Worm (Caenorhabditis elegans) whole organism, L1 larva: ENCODE data around the gene nspc-19.

Source experiments
- C04F5.9 ChIP-seq: sonication (generic microtip); optimal IDR thresholded peaks from 2 replicates; lab custom pipeline; 2016; ENCODE audit warnings: missing genetic modification characterization, missing compliant biosample characterization
- C16A3.4 ChIP-seq: fragments of 150-350 bp; optimal IDR thresholded peaks from 2 replicates; lab custom pipeline; 2014; ENCODE audit warnings: missing biosample characterization, missing genetic modification characterization
- aly-2 ChIP-seq: fragments of 150-350 bp; optimal IDR thresholded peaks from 2 replicates; lab custom pipeline; 2014; ENCODE audit warnings: missing biosample characterization, missing genetic modification characterization
- blmp-1 ChIP-seq: fragments of 150-350 bp; optimal IDR thresholded peaks from 2 replicates; lab custom pipeline; 2014; ENCODE audit warnings: missing biosample characterization, missing genetic modification characterization
- ceh-8 ChIP-seq: fragments of 200-800 bp; sonication (Bioruptor generic); optimal IDR thresholded peaks from 2 replicates; lab custom pipeline; 2018; ENCODE audit warnings: mild to moderate bottlenecking, missing genetic modification characterization, moderate library complexity, missing compliant biosample characterization
- ces-1 ChIP-seq: fragments of 150-350 bp; optimal IDR thresholded peaks from 2 replicates; lab custom pipeline; 2014; ENCODE audit warnings: missing biosample characterization, missing genetic modification reagents, missing genetic modification characterization
- dpl-1 ChIP-seq, 3 experiments: fragments of 150-350 bp in 2 of 3; sonication (generic microtip) in 1 of 3; optimal IDR thresholded peaks; 2 replicates each; lab custom pipeline; 2014 to 2017; ENCODE audit warnings: missing biosample characterization in 3 of 3, missing genetic modification characterization in 3 of 3, missing genetic modification reagents in 3 of 3
- dsc-1 ChIP-seq: sonication (generic microtip); optimal IDR thresholded peaks from 2 replicates; lab custom pipeline; 2016; ENCODE audit warnings: mild to moderate bottlenecking, missing genetic modification characterization, missing compliant biosample characterization
- efl-1 ChIP-seq, 4 experiments: fragments of 150-350 bp; optimal IDR thresholded peaks in 3 of 4; peaks in 1 of 4; 1 replicate in 1 of 4; 2 replicates in 3 of 4; lab custom pipeline; 2014; ENCODE audit warnings: missing biosample characterization in 2 of 4, missing genetic modification characterization in 2 of 4, missing genetic modification reagents in 2 of 4
- elt-3 ChIP-seq, 6 experiments: fragments of 150-350 bp in 1 of 6; sonication (generic microtip); optimal IDR thresholded peaks; 2 replicates each; lab custom pipeline; 2017 to 2018; ENCODE audit warnings: missing biosample characterization in 6 of 6, missing genetic modification characterization in 6 of 6, inconsistent platforms in 1 of 6
- ets-5 ChIP-seq: fragments of 200-800 bp; sonication (Bioruptor generic); IDR thresholded peaks from 2 replicates; pipeline ENCODE4 v1.3.6; 2022; ENCODE audit warnings: missing genetic modification characterization, missing compliant biosample characterization
- fkh-4 ChIP-seq: sonication (generic microtip); optimal IDR thresholded peaks from 2 replicates; lab custom pipeline; 2016; ENCODE audit warnings: missing compliant biosample characterization, missing genetic modification characterization, borderline replicate concordance
- fos-1 ChIP-seq: fragments of 150-350 bp; optimal IDR thresholded peaks from 2 replicates; lab custom pipeline; 2014; ENCODE audit warnings: missing biosample characterization, missing genetic modification characterization
- isw-1 ChIP-seq: fragments of 200-800 bp; sonication (Bioruptor generic); IDR thresholded peaks from 2 replicates; pipeline ENCODE4 v1.3.6; 2022; ENCODE audit warnings: missing genetic modification characterization, missing compliant biosample characterization
- jun-1 ChIP-seq: fragments of 150-350 bp; optimal IDR thresholded peaks from 2 replicates; lab custom pipeline; 2014; ENCODE audit warnings: missing biosample characterization, missing genetic modification reagents, missing genetic modification characterization
- lin-14 ChIP-seq: fragments of 200-800 bp; sonication (Bioruptor generic); optimal IDR thresholded peaks from 2 replicates; lab custom pipeline; 2018; ENCODE audit warnings: mild to moderate bottlenecking, missing genetic modification characterization, moderate library complexity, missing compliant biosample characterization
- lin-35 ChIP-seq, 2 experiments: fragments of 150-350 bp; optimal IDR thresholded peaks; 2 replicates each; lab custom pipeline; 2014; ENCODE audit warnings: missing biosample characterization in 2 of 2, missing genetic modification characterization in 2 of 2, missing genetic modification reagents in 2 of 2
- lir-3 ChIP-seq: sonication (generic microtip); optimal IDR thresholded peaks from 2 replicates; lab custom pipeline; 2016; ENCODE audit warnings: mild to moderate bottlenecking, missing genetic modification characterization, moderate library complexity, missing compliant biosample characterization; ENCODE audit not compliant: poor library complexity
- lsy-2 ChIP-seq, 2 experiments: fragments of 150-350 bp; optimal IDR thresholded peaks; 2 replicates each; lab custom pipeline; 2014; ENCODE audit warnings: missing biosample characterization in 2 of 2, missing genetic modification characterization in 2 of 2
- mep-1 ChIP-seq: fragments of 150-350 bp; optimal IDR thresholded peaks from 2 replicates; lab custom pipeline; 2014; ENCODE audit warnings: missing biosample characterization, missing genetic modification characterization
- nhr-19 ChIP-seq: fragments of 200-800 bp; sonication (Bioruptor generic); conservative IDR thresholded peaks from 2 replicates; pipeline ENCODE4 v1.3.6; 2022; ENCODE audit warnings: missing genetic modification characterization, missing compliant biosample characterization
- nhr-20 ChIP-seq: sonication (generic microtip); optimal IDR thresholded peaks from 2 replicates; lab custom pipeline; 2016; ENCODE audit warnings: mild to moderate bottlenecking, missing genetic modification characterization, missing compliant biosample characterization
- nhr-237 ChIP-seq: fragments of 150-350 bp; optimal IDR thresholded peaks from 2 replicates; lab custom pipeline; 2014; ENCODE audit warnings: missing biosample characterization, missing genetic modification characterization
- nhr-71 ChIP-seq: sonication (generic microtip); optimal IDR thresholded peaks from 2 replicates; lab custom pipeline; 2016; ENCODE audit warnings: mild to moderate bottlenecking, missing genetic modification characterization, moderate library complexity, missing compliant biosample characterization
- nhr-76 ChIP-seq: sonication (generic microtip); optimal IDR thresholded peaks from 2 replicates; lab custom pipeline; 2017; ENCODE audit warnings: missing biosample characterization, missing genetic modification characterization
- nhr-85 ChIP-seq: sonication (generic microtip); peaks from one replicate; lab custom pipeline; 2016; ENCODE audit warnings: missing genetic modification characterization, inconsistent platforms, missing compliant biosample characterization
- nhr-90 ChIP-seq: sonication (generic microtip); optimal IDR thresholded peaks from 2 replicates; lab custom pipeline; 2016; ENCODE audit warnings: mild to moderate bottlenecking, missing genetic modification characterization, missing compliant biosample characterization; ENCODE audit not compliant: poor library complexity
- pag-3 ChIP-seq: sonication (generic microtip); optimal IDR thresholded peaks from 2 replicates; lab custom pipeline; 2017; ENCODE audit warnings: missing genetic modification characterization, mild to moderate bottlenecking, missing compliant biosample characterization, antibody characterized with exemption, borderline replicate concordance; ENCODE audit not compliant: insufficient read depth
- pqm-1 ChIP-seq: sonication (generic microtip); optimal IDR thresholded peaks from 3 replicates; lab custom pipeline; 2017; ENCODE audit warnings: missing biosample characterization, missing genetic modification characterization
- rnt-1 ChIP-seq: sonication (generic microtip); optimal IDR thresholded peaks from 2 replicates; lab custom pipeline; 2016; ENCODE audit warnings: mild to moderate bottlenecking, missing genetic modification characterization, moderate library complexity, missing compliant biosample characterization
- snpc-4 ChIP-seq: fragments of 150-350 bp; optimal IDR thresholded peaks from 2 replicates; lab custom pipeline; 2014; ENCODE audit warnings: missing biosample characterization, missing genetic modification characterization
- snu-23 ChIP-seq: sonication (generic microtip); optimal IDR thresholded peaks from 2 replicates; lab custom pipeline; 2016; ENCODE audit warnings: missing genetic modification characterization, missing compliant biosample characterization
- sox-4 ChIP-seq: sonication (generic microtip); optimal IDR thresholded peaks from 2 replicates; lab custom pipeline; 2016; ENCODE audit warnings: missing genetic modification characterization, missing compliant biosample characterization
- sptf-1 ChIP-seq: fragments of 150-350 bp; optimal IDR thresholded peaks from 2 replicates; lab custom pipeline; 2014; ENCODE audit warnings: missing biosample characterization, missing genetic modification characterization
- swsn-7 ChIP-seq: sonication (generic microtip); optimal IDR thresholded peaks from 2 replicates; lab custom pipeline; 2016; ENCODE audit warnings: missing genetic modification characterization, missing compliant biosample characterization
- tbx-2 ChIP-seq: sonication (generic microtip); optimal IDR thresholded peaks from 2 replicates; lab custom pipeline; 2016; ENCODE audit warnings: missing genetic modification characterization, missing compliant biosample characterization
- unc-30 ChIP-seq: sonication (generic microtip); optimal IDR thresholded peaks from 2 replicates; lab custom pipeline; 2017; ENCODE audit warnings: missing biosample characterization, missing genetic modification characterization
- unc-62 ChIP-seq: fragments of 150-350 bp; optimal IDR thresholded peaks from 2 replicates; lab custom pipeline; 2014; ENCODE audit warnings: missing biosample characterization, missing genetic modification reagents, missing genetic modification characterization
- unc-98 ChIP-seq: fragments of 200-800 bp; sonication (Bioruptor generic); IDR thresholded peaks from 2 replicates; pipeline ENCODE4 v1.3.6; 2022; ENCODE audit warnings: missing genetic modification characterization, missing compliant biosample characterization
- xbp-1 ChIP-seq: sonication (generic microtip); optimal IDR thresholded peaks from 2 replicates; lab custom pipeline; 2016; ENCODE audit warnings: missing genetic modification characterization, missing compliant biosample characterization
- zag-1 ChIP-seq: fragments of 150-350 bp; optimal IDR thresholded peaks from 2 replicates; lab custom pipeline; 2014; ENCODE audit warnings: missing biosample characterization, missing genetic modification characterization
- ztf-11 ChIP-seq, 2 experiments: sonication (generic microtip); optimal IDR thresholded peaks; 2 replicates each; lab custom pipeline; 2016 to 2017; ENCODE audit warnings: missing genetic modification characterization in 2 of 2, missing biosample characterization in 1 of 2, missing compliant biosample characterization in 1 of 2

Gene nspc-19

DNA sequence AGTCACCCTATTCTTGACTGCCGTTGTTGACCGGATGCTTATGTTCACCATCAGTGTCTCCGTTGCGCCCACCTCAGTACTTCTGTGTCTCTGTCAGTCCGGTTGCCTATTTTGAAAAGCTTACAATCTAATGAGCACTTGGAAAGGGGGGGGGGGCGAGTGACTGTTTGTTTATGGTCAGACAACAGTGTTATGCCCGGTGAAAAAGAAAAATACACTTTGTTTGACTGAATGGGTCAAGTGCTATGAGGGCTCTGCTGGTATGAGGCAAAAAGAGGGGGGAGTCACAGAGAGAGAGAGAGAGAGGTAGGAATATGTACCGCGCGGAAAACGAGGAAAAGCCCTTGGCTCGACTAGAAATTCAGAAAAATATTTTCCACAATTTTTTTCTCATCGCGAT is 42.8 kb downstream of the nspc-19 start:
- TF ChIP-seq fkh-4 (tag; lab: Kevin White, UChicago) (no peak), nhr-90 (no peak), nhr-85 (tag; lab: Kevin White, UChicago) (no peak), isw-1 (GFP tag; lab: Robert Waterston, UW) (no peak), rnt-1 (tag; lab: Kevin White, UChicago) (no peak), pag-3 (tag; lab: Kevin White, UChicago) (no peak), C04F5.9 (tag; lab: Kevin White, UChicago) (no peak), lin-35 (GFP tag; optimal IDR thresholded peaks at IDR 0.05; lab: Kevin White, UChicago) (no peak), lsy-2 (tag; optimal IDR thresholded peaks at IDR 0.05; lab: Kevin White, UChicago) (no peak), unc-30 (tag; lab: Kevin White, UChicago) (no peak), aly-2 (tag; lab: Kevin White, UChicago) (no peak), tbx-2 (tag; lab: Kevin White, UChicago) (no peak), ztf-11 (tag; optimal IDR thresholded peaks at IDR 0.05; lab: Kevin White, UChicago) (no peak)

- TF ChIP-seq snpc-4 (tag; lab: Kevin White, UChicago) (no peak), ets-5 (no peak), nhr-71 (tag; lab: Kevin White, UChicago) (no peak), swsn-7 (tag; lab: Kevin White, UChicago) (no peak), sox-4 (tag; lab: Kevin White, UChicago) (no peak), zag-1 (tag; lab: Kevin White, UChicago) (no peak), fos-1 (no peak), nhr-76 (tag; lab: Kevin White, UChicago) (no peak), unc-30 (tag; lab: Kevin White, UChicago) (no peak), nhr-237 (tag; lab: Kevin White, UChicago) (no peak), ces-1 (GFP tag; lab: Kevin White, UChicago) (no peak), sptf-1 (tag; lab: Kevin White, UChicago) (no peak), mep-1 (tag; lab: Kevin White, UChicago) (no peak), nhr-19 (no peak), xbp-1 (tag; lab: Kevin White, UChicago) (no peak), dsc-1 (no peak)
- TF ChIP-seq, all 84 proteins: peak for 0
Measured at ce11 chrX:14572419-14572818, 43.9 kb downstream of the nspc-19 start, which contains the start of gene lron-1. TSS of gene lron-1 (plus strand) at chrX:14572719.

DNA sequence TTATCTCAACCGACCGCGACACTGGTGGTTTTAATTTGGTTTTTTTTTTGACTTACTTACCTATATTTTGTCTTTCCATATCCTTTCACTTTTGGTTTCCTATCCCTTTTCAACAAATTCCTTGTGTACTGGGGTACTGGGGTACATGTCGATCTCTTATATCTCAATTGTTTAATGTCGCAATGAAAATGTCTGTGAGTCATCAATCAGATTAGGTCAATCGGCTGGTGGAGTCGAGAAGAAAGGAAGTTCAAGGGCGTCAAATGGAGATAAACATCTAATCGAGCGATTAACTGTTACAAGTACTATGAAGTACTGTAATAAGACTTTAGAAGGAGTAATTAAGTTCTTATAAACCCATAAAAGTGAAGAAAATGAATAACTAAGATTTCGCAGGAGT is 47.4 kb downstream of the nspc-19 start:
- no peak for TF ChIP-seq ceh-8 (GFP tag; lab: Kevin White, UChicago)
- peak; percentile 94 for TF ChIP-seq nhr-85 (tag; lab: Kevin White, UChicago)
- TF ChIP-seq sox-4 (tag; lab: Kevin White, UChicago): no peak
- no peak for TF ChIP-seq lir-3 (tag; lab: Kevin White, UChicago)
- peak; percentile 57 for TF ChIP-seq mep-1 (tag; lab: Kevin White, UChicago)
- TF ChIP-seq snu-23 (GFP tag; lab: Kevin White, UChicago): peak; percentile 9
- TF ChIP-seq dpl-1 (GFP tag; optimal IDR thresholded peaks at IDR 0.05; lab: Kevin White, UChicago): no peak
- TF ChIP-seq lsy-2 (tag; optimal IDR thresholded peaks at IDR 0.05; lab: Kevin White, UChicago): peak in 1 of 2 experiments; percentile 16
- no peak for TF ChIP-seq unc-62 (GFP tag; lab: Kevin White, UChicago)
- TF ChIP-seq nhr-90: no peak
- peak; percentile 4 for TF ChIP-seq rnt-1 (tag; lab: Kevin White, UChicago)
- no peak for TF ChIP-seq ztf-11 (tag; optimal IDR thresholded peaks at IDR 0.05; lab: Kevin White, UChicago)
- no peak for TF ChIP-seq C16A3.4 (tag; lab: Kevin White, UChicago)
- no peak for TF ChIP-seq aly-2 (tag; lab: Kevin White, UChicago)
- TF ChIP-seq fos-1: no peak
- peak; percentile 62 for TF ChIP-seq lin-14
- no peak for TF ChIP-seq unc-98
- TF ChIP-seq efl-1 (optimal IDR thresholded peaks at IDR 0.05; lab: Kevin White, UChicago): no peak
- peak in 1 of 2 experiments; percentile 0 for TF ChIP-seq efl-1 (GFP tag; optimal IDR thresholded peaks at IDR 0.05 in 1 of 2; lab: Kevin White, UChicago)
- TF ChIP-seq pqm-1 (tag; lab: Kevin White, UChicago): no peak
- peak; percentile 97 for TF ChIP-seq blmp-1 (tag; lab: Kevin White, UChicago)
- peak in 2 of 6 experiments; percentile 68 to 75 for TF ChIP-seq elt-3 (tag; optimal IDR thresholded peaks at IDR 0.05; lab: Kevin White, UChicago)
- TF ChIP-seq nhr-20: peak; percentile 37
- TF ChIP-seq ces-1 (GFP tag; lab: Kevin White, UChicago): no peak
- no peak for TF ChIP-seq jun-1
